Worm (Caenorhabditis elegans): ENCODE data around the gene srd-67.

The srd-67 gene

ce11 chrIII:2245727-2246126 is at the start of gene srd-67:
TSS of gene srd-67 (minus strand) at chrIII:2245827.
- TF ChIP-seq elt-1 (tag; optimal IDR thresholded peaks at IDR 0.05; ENCODE audit: borderline replicate concordance, insufficient read depth) (no peak), ceh-43 (GFP tag; optimal IDR thresholded peaks at IDR 0.05) (no peak), sem-2 (GFP tag; optimal IDR thresholded peaks at IDR 0.05) (no peak), ham-2 (GFP tag; optimal IDR thresholded peaks at IDR 0.05) (no peak), cnd-1 (tag; optimal IDR thresholded peaks at IDR 0.05) (no peak), unc-120 (tag; optimal IDR thresholded peaks at IDR 0.05; ENCODE audit: poor library complexity, severe bottlenecking) (no peak), flh-1 (GFP tag; optimal IDR thresholded peaks at IDR 0.05) (no peak), unc-39 (tag; optimal IDR thresholded peaks at IDR 0.05) (no peak), nhr-2 (tag; optimal IDR thresholded peaks at IDR 0.05) (no peak), nhr-237 (tag; optimal IDR thresholded peaks at IDR 0.05) (no peak), mls-2 (tag; optimal IDR thresholded peaks at IDR 0.05) (no peak), nhr-76 (tag; optimal IDR thresholded peaks at IDR 0.05) (no peak), nhr-12 (tag; optimal IDR thresholded peaks at IDR 0.05) (no peak), ceh-83 (GFP tag; optimal IDR thresholded peaks at IDR 0.05) (no peak), snpc-4 (tag; optimal IDR thresholded peaks at IDR 0.05) (no peak), ztf-11 (tag; optimal IDR thresholded peaks at IDR 0.05) (no peak), M03D4.4 (tag; optimal IDR thresholded peaks at IDR 0.05) (no peak), bed-3 (GFP tag; optimal IDR thresholded peaks at IDR 0.05) (no peak), ceh-39 (tag; optimal IDR thresholded peaks at IDR 0.05) (no peak)

DNA sequence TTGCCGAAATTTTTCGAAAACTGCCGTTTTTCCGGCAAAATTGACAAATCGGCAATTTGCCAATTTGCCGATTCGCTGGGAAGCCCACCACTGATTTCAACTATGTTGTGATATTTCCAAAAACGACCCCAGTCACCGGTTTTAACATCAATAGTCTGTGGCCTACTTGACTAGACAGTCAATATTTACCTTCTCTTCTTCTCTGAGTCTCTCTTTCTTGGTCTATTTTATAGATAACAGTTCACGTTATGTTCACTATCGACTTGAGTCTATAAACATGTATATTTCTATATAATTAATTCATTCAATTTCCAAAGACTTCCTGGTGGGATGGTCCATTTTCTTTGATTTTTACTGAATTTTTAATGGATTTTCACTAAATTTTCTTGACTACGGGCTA is 49.1 kb upstream of the srd-67 start:
- no peak for TF ChIP-seq nhr-12 (tag; optimal IDR thresholded peaks at IDR 0.05)
- no peak for TF ChIP-seq zip-8 (tag; optimal IDR thresholded peaks at IDR 0.05)
- TF ChIP-seq sptf-1 (tag; optimal IDR thresholded peaks at IDR 0.05): no peak
- no peak for TF ChIP-seq nhr-28 (tag; optimal IDR thresholded peaks at IDR 0.05)
- no peak for TF ChIP-seq flh-1 (GFP tag; optimal IDR thresholded peaks at IDR 0.05)
- TF ChIP-seq pha-4 (tag; optimal IDR thresholded peaks at IDR 0.05): peak; percentile 68

- no peak for TF ChIP-seq sem-2 (GFP tag; optimal IDR thresholded peaks at IDR 0.05)
- TF ChIP-seq ces-1 (GFP tag; optimal IDR thresholded peaks at IDR 0.05): no peak
- no peak for TF ChIP-seq nhr-2 (tag; optimal IDR thresholded peaks at IDR 0.05)
- no peak for TF ChIP-seq unc-62 (GFP tag; optimal IDR thresholded peaks at IDR 0.05)
- no peak for TF ChIP-seq elt-1 (tag; optimal IDR thresholded peaks at IDR 0.05; ENCODE audit: borderline replicate concordance, insufficient read depth)
- TF ChIP-seq zip-8 (tag; optimal IDR thresholded peaks at IDR 0.05): no peak
- no peak for TF ChIP-seq tbx-8 (GFP tag; optimal IDR thresholded peaks at IDR 0.05)
- TF ChIP-seq snpc-4 (tag; optimal IDR thresholded peaks at IDR 0.05): no peak
- TF ChIP-seq mep-1 (tag; optimal IDR thresholded peaks at IDR 0.05): no peak
- TF ChIP-seq bed-3 (GFP tag; optimal IDR thresholded peaks at IDR 0.05): no peak
- TF ChIP-seq cnd-1 (tag; optimal IDR thresholded peaks at IDR 0.05): no peak
- no peak for TF ChIP-seq mab-5 (tag; optimal IDR thresholded peaks at IDR 0.05)
These were observed 45.5 kb upstream of the srd-67 start, which contains the start of gene fbxa-219 for ce11 chrIII:2291139-2291538. TSS of gene fbxa-219 (plus strand) at chrIII:2291415.

- no peak for TF ChIP-seq ces-1 (GFP tag; optimal IDR thresholded peaks at IDR 0.05)
- TF ChIP-seq M03D4.4 (tag; optimal IDR thresholded peaks at IDR 0.05): no peak
- no peak for TF ChIP-seq ceh-83 (GFP tag; optimal IDR thresholded peaks at IDR 0.05)
- TF ChIP-seq nhr-76 (tag; optimal IDR thresholded peaks at IDR 0.05): no peak
- TF ChIP-seq lsy-2 (tag; optimal IDR thresholded peaks at IDR 0.05): no peak
- TF ChIP-seq ceh-43 (GFP tag; optimal IDR thresholded peaks at IDR 0.05): no peak
- TF ChIP-seq bed-3 (GFP tag; optimal IDR thresholded peaks at IDR 0.05): no peak
- no peak for TF ChIP-seq pha-4 (tag; optimal IDR thresholded peaks at IDR 0.05)
These were observed 42.6 kb upstream of the srd-67 start for ce11 chrIII:2288261-2288660.

ce11 chrIII:2283341-2283847 is 37.8 kb upstream of the srd-67 start:
- TF ChIP-seq bed-3 (GFP tag; optimal IDR thresholded peaks at IDR 0.05) (no peak), elt-3 (tag; optimal IDR thresholded peaks at IDR 0.05) (no peak), sem-2 (GFP tag; optimal IDR thresholded peaks at IDR 0.05) (no peak), snpc-4 (tag; optimal IDR thresholded peaks at IDR 0.05) (no peak), lsy-2 (tag; optimal IDR thresholded peaks at IDR 0.05) (no peak), nhr-2 (tag; optimal IDR thresholded peaks at IDR 0.05) (no peak), cnd-1 (tag; optimal IDR thresholded peaks at IDR 0.05) (no peak), lin-32 (GFP tag; optimal IDR thresholded peaks at IDR 0.05) (no peak)

All from whole organism, mixed stage, embryonic.